Worm (Caenorhabditis elegans) whole organism, mixed stage, embryonic: ENCODE measurements around the gene srbc-58.

Experiments
- bed-3 ChIP-seq: fragments of 200-800 bp; sonication (Bioruptor generic); optimal IDR thresholded peaks from 3 replicates; lab custom pipeline; 2018; ENCODE audit warnings: mild to moderate bottlenecking, missing genetic modification characterization, moderate library complexity, missing compliant biosample characterization
- ceh-39 ChIP-seq: fragments of 150-350 bp; optimal IDR thresholded peaks from 2 replicates; lab custom pipeline; 2014; ENCODE audit warnings: missing biosample characterization, missing genetic modification characterization
- ceh-43 ChIP-seq: fragments of 200-800 bp; sonication (Bioruptor generic); optimal IDR thresholded peaks from 2 replicates; lab custom pipeline; 2018; ENCODE audit warnings: mild to moderate bottlenecking, missing genetic modification characterization, moderate library complexity, missing compliant biosample characterization
- cnd-1 ChIP-seq: fragments of 200-800 bp; sonication (Bioruptor generic); optimal IDR thresholded peaks from 2 replicates; lab custom pipeline; 2018; ENCODE audit warnings: mild to moderate bottlenecking, missing genetic modification characterization, missing compliant biosample characterization
- drap-1 ChIP-seq: fragments of 200-800 bp; sonication (Bioruptor generic); optimal IDR thresholded peaks from 3 replicates; lab custom pipeline; 2018; ENCODE audit warnings: mild to moderate bottlenecking, missing genetic modification characterization, missing compliant biosample characterization
- elt-1 ChIP-seq: sonication (generic microtip); optimal IDR thresholded peaks from 2 replicates; lab custom pipeline; 2017; ENCODE audit warnings: missing genetic modification characterization, mild to moderate bottlenecking, missing compliant biosample characterization, antibody characterized with exemption, moderate library complexity, borderline replicate concordance; ENCODE audit not compliant: insufficient read depth
- elt-3 ChIP-seq: fragments of 150-350 bp; optimal IDR thresholded peaks from 2 replicates; lab custom pipeline; 2014; ENCODE audit warnings: missing biosample characterization, missing genetic modification characterization
- flh-1 ChIP-seq: fragments of 200-800 bp; sonication (Bioruptor generic); optimal IDR thresholded peaks from 2 replicates; lab custom pipeline; 2018; ENCODE audit warnings: mild to moderate bottlenecking, missing genetic modification characterization, moderate library complexity, missing compliant biosample characterization
- ham-2 ChIP-seq: fragments of 200-800 bp; sonication (Bioruptor generic); optimal IDR thresholded peaks from 2 replicates; lab custom pipeline; 2018; ENCODE audit warnings: mild to moderate bottlenecking, missing genetic modification characterization, missing compliant biosample characterization
- hlh-1 ChIP-seq: fragments of 150-350 bp; optimal IDR thresholded peaks from 2 replicates; lab custom pipeline; 2014; ENCODE audit warnings: missing biosample characterization, missing genetic modification reagents, missing genetic modification characterization
- lin-32 ChIP-seq: fragments of 200-800 bp; sonication (Bioruptor generic); optimal IDR thresholded peaks from 2 replicates; lab custom pipeline; 2018; ENCODE audit warnings: mild to moderate bottlenecking, missing genetic modification characterization, missing compliant biosample characterization
- mep-1 ChIP-seq: fragments of 150-350 bp; optimal IDR thresholded peaks from 2 replicates; lab custom pipeline; 2017; ENCODE audit warnings: missing biosample characterization, missing genetic modification reagents, missing genetic modification characterization, inconsistent platforms
- mls-2 ChIP-seq: sonication (generic microtip); optimal IDR thresholded peaks from 2 replicates; lab custom pipeline; 2016; ENCODE audit warnings: mild to moderate bottlenecking, missing genetic modification characterization, moderate library complexity, missing compliant biosample characterization
- nhr-12 ChIP-seq: fragments of 150-350 bp; optimal IDR thresholded peaks from 2 replicates; lab custom pipeline; 2014; ENCODE audit warnings: missing biosample characterization, missing genetic modification characterization
- nhr-2 ChIP-seq: fragments of 150-350 bp; optimal IDR thresholded peaks from 2 replicates; lab custom pipeline; 2014; ENCODE audit warnings: missing biosample characterization, missing genetic modification characterization
- nhr-237 ChIP-seq: fragments of 150-350 bp; optimal IDR thresholded peaks from 2 replicates; lab custom pipeline; 2014; ENCODE audit warnings: missing biosample characterization, missing genetic modification characterization
- nhr-28 ChIP-seq: fragments of 150-350 bp; optimal IDR thresholded peaks from 2 replicates; lab custom pipeline; 2014; ENCODE audit warnings: missing biosample characterization, missing genetic modification characterization
- nhr-76 ChIP-seq: sonication (generic microtip); optimal IDR thresholded peaks from 2 replicates; lab custom pipeline; 2017; ENCODE audit warnings: missing biosample characterization, missing genetic modification characterization
- pha-4 ChIP-seq: fragments of 150-350 bp; optimal IDR thresholded peaks from 2 replicates; lab custom pipeline; 2018; ENCODE audit warnings: missing biosample characterization, missing genetic modification reagents, missing genetic modification characterization
- snpc-4 ChIP-seq: fragments of 150-350 bp; optimal IDR thresholded peaks from 2 replicates; lab custom pipeline; 2014; ENCODE audit warnings: missing biosample characterization, missing genetic modification characterization
- sptf-1 ChIP-seq: sonication (generic microtip); optimal IDR thresholded peaks from 2 replicates; lab custom pipeline; 2017; ENCODE audit warnings: mild to moderate bottlenecking, missing genetic modification characterization, moderate library complexity, missing compliant biosample characterization
- tbx-8 ChIP-seq: fragments of 200-800 bp; sonication (Bioruptor generic); optimal IDR thresholded peaks from 2 replicates; lab custom pipeline; 2018; ENCODE audit warnings: mild to moderate bottlenecking, missing genetic modification characterization, moderate library complexity, missing compliant biosample characterization
- unc-120 ChIP-seq: sonication (generic microtip); optimal IDR thresholded peaks from 2 replicates; lab custom pipeline; 2017; ENCODE audit warnings: missing genetic modification characterization, missing compliant biosample characterization; ENCODE audit not compliant: poor library complexity, severe bottlenecking
- unc-39 ChIP-seq: fragments of 150-350 bp; optimal IDR thresholded peaks from 2 replicates; lab custom pipeline; 2014; ENCODE audit warnings: missing biosample characterization, missing genetic modification characterization
- unc-62 ChIP-seq: fragments of 150-350 bp; optimal IDR thresholded peaks from 2 replicates; lab custom pipeline; 2014; ENCODE audit warnings: missing biosample characterization, missing genetic modification reagents, missing genetic modification characterization
- zip-8 ChIP-seq: fragments of 150-350 bp; optimal IDR thresholded peaks from 2 replicates; lab custom pipeline; 2014; ENCODE audit warnings: missing biosample characterization, missing genetic modification characterization
- ztf-11 ChIP-seq: fragments of 150-350 bp; optimal IDR thresholded peaks from 2 replicates; lab custom pipeline; 2014; ENCODE audit warnings: missing biosample characterization, missing genetic modification characterization

The srbc-58 gene

ce11 chrV:797241-797640 is 22.4 kb downstream of the srbc-58 start:
- TF ChIP-seq snpc-4 (tag; lab: Kevin White, UChicago): no peak
- no peak for TF ChIP-seq tbx-8 (GFP tag; lab: Kevin White, UChicago)
- no peak for TF ChIP-seq cnd-1 (tag; lab: Kevin White, UChicago)
- TF ChIP-seq unc-120 (tag; lab: Kevin White, UChicago): no peak

DNA sequence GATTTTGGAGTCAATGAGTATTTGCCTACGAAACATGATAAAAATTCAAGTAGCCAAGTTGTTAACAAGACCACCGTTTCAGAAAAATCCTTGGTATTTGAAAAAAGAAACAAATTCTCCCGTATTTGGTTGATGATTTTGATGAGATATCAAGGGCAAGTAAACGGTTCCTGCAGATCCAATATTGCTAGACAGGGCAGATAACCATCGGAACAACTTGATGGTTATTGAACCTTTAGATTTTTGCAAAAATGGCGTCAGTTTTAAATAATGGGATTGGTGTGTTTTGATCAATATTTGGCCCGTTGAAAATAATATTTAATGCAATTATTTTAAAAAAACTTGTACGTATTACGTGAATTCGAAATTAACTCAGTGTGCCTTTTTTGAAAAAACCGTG is 25.5 kb downstream of the srbc-58 start:
- TF ChIP-seq nhr-28 (tag; lab: Kevin White, UChicago) (no peak), elt-1 (peak; percentile 38)
- TF ChIP-seq, all 35 proteins: peak for 1

DNA sequence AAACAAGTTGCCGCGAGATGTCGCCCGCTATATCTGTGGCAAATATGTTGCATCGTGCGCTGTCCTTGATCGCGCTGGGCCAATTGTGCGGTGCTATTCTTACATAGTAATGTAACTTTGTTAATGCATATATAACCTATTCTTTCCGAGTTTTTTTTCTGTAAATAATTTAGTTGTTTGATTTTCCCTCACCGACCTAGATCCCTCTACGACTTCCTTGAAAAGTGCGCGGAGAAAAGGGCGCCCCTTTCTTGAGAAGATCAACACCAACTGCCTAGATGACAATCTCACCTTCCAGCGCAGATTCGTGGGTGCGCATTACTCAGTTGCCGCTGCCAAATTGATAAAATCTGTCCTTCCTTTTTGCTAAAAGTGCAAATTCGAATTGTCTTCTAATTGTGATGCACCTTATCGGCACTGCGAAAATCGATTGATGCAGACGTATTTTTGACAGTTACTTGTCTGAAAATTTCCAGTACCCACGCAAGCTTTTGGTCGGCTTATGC is 26.8 kb downstream of the srbc-58 start:
- TF ChIP-seq nhr-2 (tag; lab: Kevin White, UChicago) (no peak), elt-1 (peak; percentile 85)
- TF ChIP-seq, all 35 proteins: peak for 1

DNA sequence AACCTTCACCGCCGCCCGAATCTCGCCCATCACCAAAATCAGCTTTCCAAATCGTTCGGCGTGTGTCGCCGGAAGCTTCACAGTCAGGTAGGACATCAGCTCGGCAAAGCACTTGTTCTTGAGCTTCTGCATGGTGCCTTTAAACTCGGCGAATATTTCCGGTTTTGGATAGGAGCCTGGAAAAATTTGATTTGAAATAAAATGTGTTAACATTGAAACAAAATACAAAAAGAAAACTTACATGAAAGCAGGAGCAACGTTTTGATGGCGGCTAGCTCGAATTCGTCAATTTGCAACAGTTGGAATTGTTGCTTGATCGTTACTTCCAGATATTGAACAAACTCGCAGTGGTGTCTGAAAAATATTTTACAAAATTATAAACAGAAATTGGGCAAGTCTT is 27.9 kb downstream of the srbc-58 start:
- TF ChIP-seq nhr-76 (tag; lab: Kevin White, UChicago): no peak
- TF ChIP-seq drap-1 (GFP tag; lab: Kevin White, UChicago): no peak
- no peak for TF ChIP-seq mls-2 (tag; lab: Kevin White, UChicago)
- no peak for TF ChIP-seq ztf-11 (tag; lab: Kevin White, UChicago)
- no peak for TF ChIP-seq ceh-39 (tag; lab: Kevin White, UChicago)
- TF ChIP-seq nhr-237 (tag; lab: Kevin White, UChicago): no peak
- TF ChIP-seq nhr-28 (tag; lab: Kevin White, UChicago): no peak
- no peak for TF ChIP-seq flh-1
- TF ChIP-seq cnd-1 (tag; lab: Kevin White, UChicago): no peak
- TF ChIP-seq unc-62: no peak
- no peak for TF ChIP-seq unc-120 (tag; lab: Kevin White, UChicago)
- no peak for TF ChIP-seq nhr-12 (tag; lab: Kevin White, UChicago)
- no peak for TF ChIP-seq nhr-2 (tag; lab: Kevin White, UChicago)
- TF ChIP-seq hlh-1 (tag; lab: Kevin White, UChicago): no peak
- TF ChIP-seq pha-4 (tag; lab: Kevin White, UChicago): no peak
- TF ChIP-seq elt-3: no peak
- TF ChIP-seq ham-2 (GFP tag; lab: Kevin White, UChicago): no peak
- no peak for TF ChIP-seq zip-8 (tag; lab: Kevin White, UChicago)
- no peak for TF ChIP-seq ceh-43 (GFP tag; lab: Kevin White, UChicago)
- TF ChIP-seq tbx-8 (GFP tag; lab: Kevin White, UChicago): no peak

DNA sequence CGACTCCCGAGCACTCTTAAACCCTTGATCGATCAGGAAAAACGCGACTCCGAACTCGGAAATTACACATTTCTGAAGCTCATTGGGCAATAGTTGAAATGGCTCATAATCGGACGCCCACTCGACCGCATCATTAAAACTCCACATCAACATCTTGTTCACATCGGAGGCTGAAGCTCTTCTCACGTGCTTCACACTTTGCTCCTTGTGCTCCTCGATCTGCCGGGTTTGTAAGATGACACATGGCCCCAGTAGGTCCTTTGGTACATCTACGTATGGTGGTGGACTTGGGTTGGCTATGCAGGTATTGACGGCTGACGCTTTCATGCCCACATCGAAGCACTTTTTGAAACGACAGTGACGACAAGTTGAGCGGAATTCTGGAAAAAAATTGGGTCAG is 28.7 kb downstream of the srbc-58 start:
- TF ChIP-seq nhr-12 (tag; lab: Kevin White, UChicago): no peak
- TF ChIP-seq nhr-76 (tag; lab: Kevin White, UChicago): no peak
- no peak for TF ChIP-seq ceh-39 (tag; lab: Kevin White, UChicago)
- no peak for TF ChIP-seq flh-1
- TF ChIP-seq unc-39 (tag; lab: Kevin White, UChicago): no peak
- TF ChIP-seq hlh-1 (tag; lab: Kevin White, UChicago): no peak
- TF ChIP-seq nhr-28 (tag; lab: Kevin White, UChicago): no peak
- TF ChIP-seq cnd-1 (tag; lab: Kevin White, UChicago): no peak
- TF ChIP-seq mep-1 (tag; lab: Kevin White, UChicago): no peak
- TF ChIP-seq lin-32 (GFP tag; lab: Kevin White, UChicago): no peak
- TF ChIP-seq pha-4 (tag; lab: Kevin White, UChicago): no peak

ce11 chrV:804485-804884 is 29.7 kb downstream of the srbc-58 start, which contains the start of gene nhr-270:
TSS of gene nhr-270 (minus strand) at chrV:804741.
- peak; percentile 36 for TF ChIP-seq elt-1
- TF ChIP-seq nhr-28 (tag; lab: Kevin White, UChicago): no peak
- no peak for TF ChIP-seq cnd-1 (tag; lab: Kevin White, UChicago)
- TF ChIP-seq flh-1: no peak

DNA sequence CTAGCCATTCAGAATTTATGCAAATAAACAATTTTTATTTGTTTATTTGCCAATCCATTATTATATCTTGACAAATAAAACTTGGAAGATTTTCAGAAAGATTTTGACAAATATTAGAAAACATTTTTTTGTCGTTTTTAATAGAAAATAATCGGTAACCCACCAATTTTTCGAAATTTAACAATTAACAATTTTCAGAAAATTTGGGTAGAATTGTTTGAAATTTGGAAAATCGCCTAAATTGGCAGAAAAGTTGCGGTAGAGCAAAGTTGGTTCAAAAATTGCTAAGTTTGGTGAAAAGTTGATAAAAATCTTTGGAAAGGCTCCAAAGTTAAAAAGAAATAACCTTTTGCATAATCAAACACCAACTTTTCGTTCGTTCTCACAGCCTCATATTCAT is 33.5 kb downstream of the srbc-58 start:
- TF ChIP-seq cnd-1 (tag; lab: Kevin White, UChicago): no peak
- no peak for TF ChIP-seq mls-2 (tag; lab: Kevin White, UChicago)
- TF ChIP-seq drap-1 (GFP tag; lab: Kevin White, UChicago): no peak
- no peak for TF ChIP-seq nhr-12 (tag; lab: Kevin White, UChicago)
- no peak for TF ChIP-seq nhr-76 (tag; lab: Kevin White, UChicago)
- TF ChIP-seq elt-1: no peak
- TF ChIP-seq sptf-1 (tag; lab: Kevin White, UChicago): no peak
- TF ChIP-seq ceh-39 (tag; lab: Kevin White, UChicago): no peak
- TF ChIP-seq nhr-2 (tag; lab: Kevin White, UChicago): no peak
- TF ChIP-seq tbx-8 (GFP tag; lab: Kevin White, UChicago): no peak
- no peak for TF ChIP-seq unc-120 (tag; lab: Kevin White, UChicago)
- TF ChIP-seq bed-3 (GFP tag; lab: Kevin White, UChicago): no peak
- TF ChIP-seq nhr-28 (tag; lab: Kevin White, UChicago): no peak
